Fruit fly (Drosophila melanogaster) whole organism, embryonic: ENCODE measurements around the gene Bgb.
A peak's percentile ranks its signal among the peaks of the same experiment; 100 is the strongest.

ENCODE experiments used
- BEAF-32 ChIP-seq: fragments of 200-800 bp; sonication (Bioruptor generic); optimal IDR thresholded peaks from 3 replicates; lab custom pipeline; 2017; ENCODE audit warnings: missing biosample characterization, missing genetic modification characterization, mild to moderate bottlenecking, moderate library complexity, missing genetic modification reagents
- CG10147 ChIP-seq: fragments of 200-800 bp; sonication (Bioruptor generic); optimal IDR thresholded peaks from 2 replicates; lab custom pipeline; 2019; ENCODE audit warnings: missing biosample characterization, mild to moderate bottlenecking, missing genetic modification characterization, moderate library complexity
- CG14014 ChIP-seq: fragments of 200-800 bp; sonication (Bioruptor generic); IDR thresholded peaks from 2 replicates; pipeline ENCODE4 v1.3.6; 2022; ENCODE audit warnings: missing biosample characterization, missing genetic modification characterization
- CG15269 ChIP-seq: fragments of 200-800 bp; sonication (Bioruptor generic); optimal IDR thresholded peaks from 2 replicates; lab custom pipeline; 2018; ENCODE audit warnings: missing biosample characterization, mild to moderate bottlenecking, missing genetic modification characterization, moderate library complexity
- CG1603 ChIP-seq: fragments of 200-800 bp; sonication (Bioruptor generic); optimal IDR thresholded peaks from 2 replicates; lab custom pipeline; 2019; ENCODE audit warnings: missing biosample characterization, mild to moderate bottlenecking, missing genetic modification characterization, moderate library complexity
- CG1832 ChIP-seq: fragments of 200-800 bp; sonication (Bioruptor generic); optimal IDR thresholded peaks from 2 replicates; lab custom pipeline; 2017; ENCODE audit warnings: missing biosample characterization, mild to moderate bottlenecking, missing genetic modification characterization, inconsistent platforms
- CG2875 ChIP-seq: fragments of 200-800 bp; sonication (Bioruptor generic); optimal IDR thresholded peaks from 2 replicates; lab custom pipeline; 2017; ENCODE audit warnings: missing biosample characterization, mild to moderate bottlenecking, missing genetic modification characterization, missing genetic modification reagents
- CG31388 ChIP-seq: fragments of 200-800 bp; sonication (Bioruptor generic); optimal IDR thresholded peaks from 2 replicates; lab custom pipeline; 2016; ENCODE audit warnings: missing biosample characterization, missing genetic modification characterization
- CG3163 ChIP-seq: fragments of 200-800 bp; sonication (Bioruptor generic); optimal IDR thresholded peaks from 3 replicates; lab custom pipeline; 2016; ENCODE audit warnings: missing biosample characterization, missing genetic modification characterization
- CG3847 ChIP-seq: fragments of 200-800 bp; sonication (Bioruptor generic); IDR thresholded peaks from 2 replicates; pipeline ENCODE4 v1.3.6; 2022; ENCODE audit warnings: missing biosample characterization, missing genetic modification characterization
- CG9609 ChIP-seq: fragments of 200-800 bp; sonication (Bioruptor generic); optimal IDR thresholded peaks from 3 replicates; lab custom pipeline; 2016; ENCODE audit warnings: missing biosample characterization, missing genetic modification characterization
- CG9797 ChIP-seq: fragments of 200-800 bp; sonication (Bioruptor generic); optimal IDR thresholded peaks from 3 replicates; lab custom pipeline; 2018; ENCODE audit warnings: missing biosample characterization, mild to moderate bottlenecking, missing genetic modification characterization
- CoRest ChIP-seq: fragments of 200-800 bp; sonication (Bioruptor generic); optimal IDR thresholded peaks from 3 replicates; lab custom pipeline; 2018; ENCODE audit warnings: missing biosample characterization, mild to moderate bottlenecking, missing genetic modification characterization, moderate library complexity
- D ChIP-seq, 2 experiments: fragments of 200-800 bp in 1 of 2; fragments of >200 bp in 1 of 2; sonication (Bioruptor generic) in 1 of 2; optimal IDR thresholded peaks; 2 replicates in 1 of 2; 3 replicates in 1 of 2; lab custom pipeline; 2017; ENCODE audit warnings: mild to moderate bottlenecking in 1 of 2, missing biosample characterization in 1 of 2, missing genetic modification characterization in 1 of 2, missing genetic modification reagents in 1 of 2
- D19B ChIP-seq: fragments of 200-800 bp; sonication (Bioruptor generic); optimal IDR thresholded peaks from 2 replicates; lab custom pipeline; 2017; ENCODE audit warnings: missing biosample characterization, mild to moderate bottlenecking, missing genetic modification characterization
- E2f2 ChIP-seq: fragments of 200-800 bp; sonication (Bioruptor generic); IDR thresholded peaks from 2 replicates; pipeline ENCODE4 v1.3.6; 2022; ENCODE audit warnings: missing biosample characterization, missing genetic modification characterization
- Ets97D ChIP-seq: fragments of 200-800 bp; sonication (Bioruptor generic); optimal IDR thresholded peaks from 3 replicates; lab custom pipeline; 2016; ENCODE audit warnings: missing biosample characterization, missing genetic modification characterization
- Fer1 ChIP-seq: fragments of 200-800 bp; sonication (Bioruptor generic); optimal IDR thresholded peaks from 2 replicates; lab custom pipeline; 2017; ENCODE audit warnings: missing biosample characterization, mild to moderate bottlenecking, missing genetic modification characterization
- HmgZ ChIP-seq: fragments of 200-800 bp; sonication (Bioruptor generic); optimal IDR thresholded peaks from 2 replicates; lab custom pipeline; 2018; ENCODE audit warnings: missing biosample characterization, mild to moderate bottlenecking, missing genetic modification characterization
- Hr78 ChIP-seq, 2 experiments: fragments of 200-800 bp in 1 of 2; fragments of >200 bp in 1 of 2; sonication (Bioruptor generic) in 1 of 2; optimal IDR thresholded peaks; 2 replicates each; lab custom pipeline; 2017 to 2019; ENCODE audit warnings: missing biosample characterization in 2 of 2, missing genetic modification characterization in 2 of 2, mild to moderate bottlenecking in 1 of 2, moderate library complexity in 1 of 2
- MTF-1 ChIP-seq: fragments of 200-800 bp; sonication (Bioruptor generic); optimal IDR thresholded peaks from 2 replicates; lab custom pipeline; 2018; ENCODE audit warnings: missing biosample characterization, mild to moderate bottlenecking, missing genetic modification characterization, borderline replicate concordance
- NC2β ChIP-seq: fragments of 200-800 bp; sonication (Bioruptor generic); optimal IDR thresholded peaks from 2 replicates; lab custom pipeline; 2016; ENCODE audit warnings: missing biosample characterization, missing genetic modification characterization
- Nf-YB ChIP-seq: fragments of 200-800 bp; sonication (Bioruptor generic); optimal IDR thresholded peaks from 3 replicates; lab custom pipeline; 2019; ENCODE audit warnings: missing biosample characterization, mild to moderate bottlenecking, missing genetic modification characterization, moderate library complexity
- Nf-YC ChIP-seq: fragments of 200-800 bp; optimal IDR thresholded peaks from 3 replicates; lab custom pipeline; 2019; ENCODE audit warnings: missing biosample characterization, mild to moderate bottlenecking, missing genetic modification characterization, moderate library complexity
- Rfx ChIP-seq: fragments of 200-800 bp; sonication (Bioruptor generic); IDR thresholded peaks from 2 replicates; pipeline ENCODE4 v1.3.6; 2022; ENCODE audit warnings: missing biosample characterization, missing genetic modification characterization
- Rx ChIP-seq: fragments of 200-800 bp; sonication (Bioruptor generic); IDR thresholded peaks from 2 replicates; pipeline ENCODE4 v1.3.6; 2022; ENCODE audit warnings: missing biosample characterization, missing genetic modification characterization
- Sry-β ChIP-seq: fragments of 200-800 bp; sonication (Bioruptor generic); optimal IDR thresholded peaks from 2 replicates; lab custom pipeline; 2018; ENCODE audit warnings: missing biosample characterization, mild to moderate bottlenecking, missing genetic modification characterization, moderate library complexity
- YL-1 ChIP-seq: fragments of 200-800 bp; sonication (Bioruptor generic); optimal IDR thresholded peaks from 3 replicates; lab custom pipeline; 2017; ENCODE audit warnings: missing biosample characterization, mild to moderate bottlenecking, missing genetic modification characterization
- amos ChIP-seq: fragments of 200-800 bp; sonication (Bioruptor generic); IDR thresholded peaks from 2 replicates; pipeline ENCODE4 v1.3.6; 2022; ENCODE audit warnings: missing biosample characterization, missing genetic modification characterization; ENCODE audit not compliant: partially characterized antibody
- chif ChIP-seq, 2 experiments: fragments of 200-800 bp; sonication (Bioruptor generic); optimal IDR thresholded peaks; 3 replicates each; lab custom pipeline; 2016; ENCODE audit warnings: missing biosample characterization in 2 of 2, missing genetic modification characterization in 2 of 2
- chinmo ChIP-seq: fragments of 200-800 bp; sonication (Bioruptor generic); IDR thresholded peaks from 4 replicates; pipeline ENCODE4 v1.3.6; 2022; ENCODE audit warnings: missing biosample characterization, missing genetic modification characterization; ENCODE audit not compliant: partially characterized antibody
- crol ChIP-seq: fragments of 200-800 bp; sonication (Bioruptor generic); IDR thresholded peaks from 2 replicates; pipeline ENCODE4 v1.3.6; 2022; ENCODE audit warnings: missing biosample characterization, missing genetic modification characterization
- fu2 ChIP-seq: fragments of 200-800 bp; sonication (Bioruptor generic); optimal IDR thresholded peaks from 2 replicates; lab custom pipeline; 2016; ENCODE audit warnings: missing biosample characterization, missing genetic modification characterization
- jigr1 ChIP-seq: fragments of 200-800 bp; sonication (Bioruptor generic); IDR thresholded peaks from 3 replicates; pipeline ENCODE4 v1.3.6; 2022; ENCODE audit warnings: missing biosample characterization, missing genetic modification characterization
- lab ChIP-seq: fragments of 200-800 bp; sonication (Bioruptor generic); optimal IDR thresholded peaks from 3 replicates; lab custom pipeline; 2017; ENCODE audit warnings: missing biosample characterization, missing genetic modification characterization, mild to moderate bottlenecking, moderate library complexity, missing genetic modification reagents
- mirr ChIP-seq: fragments of 200-800 bp; sonication (Bioruptor generic); optimal IDR thresholded peaks from 3 replicates; lab custom pipeline; 2018; ENCODE audit warnings: missing biosample characterization, mild to moderate bottlenecking, missing genetic modification characterization
- nau ChIP-seq: fragments of 200-800 bp; sonication (Bioruptor generic); optimal IDR thresholded peaks from 3 replicates; lab custom pipeline; 2017; ENCODE audit warnings: missing biosample characterization, mild to moderate bottlenecking, missing genetic modification characterization, missing genetic modification reagents
- onecut ChIP-seq: fragments of 200-800 bp; sonication (Bioruptor generic); IDR thresholded peaks from 2 replicates; pipeline ENCODE4 v1.3.6; 2022; ENCODE audit warnings: missing biosample characterization, missing genetic modification characterization
- pfk ChIP-seq: fragments of 200-800 bp; sonication (Bioruptor generic); optimal IDR thresholded peaks from 2 replicates; lab custom pipeline; 2018; ENCODE audit warnings: missing biosample characterization, mild to moderate bottlenecking, missing genetic modification characterization, moderate library complexity
- pnt ChIP-seq: fragments of 200-800 bp; sonication (Bioruptor generic); optimal IDR thresholded peaks from 3 replicates; lab custom pipeline; 2016; ENCODE audit warnings: missing biosample characterization, missing genetic modification characterization
- pros ChIP-seq: fragments of 200-800 bp; sonication (Bioruptor generic); optimal IDR thresholded peaks from 3 replicates; lab custom pipeline; 2019; ENCODE audit warnings: missing biosample characterization, mild to moderate bottlenecking, missing genetic modification characterization, moderate library complexity
- pzg ChIP-seq: fragments of 200-800 bp; sonication (Bioruptor generic); optimal IDR thresholded peaks from 3 replicates; lab custom pipeline; 2018; ENCODE audit warnings: missing biosample characterization, mild to moderate bottlenecking, missing genetic modification characterization, moderate library complexity
- sna ChIP-seq: fragments of 200-800 bp; sonication (Bioruptor generic); IDR thresholded peaks from 2 replicates; pipeline ENCODE4 v1.3.6; 2022; ENCODE audit warnings: missing biosample characterization, missing genetic modification characterization; ENCODE audit not compliant: partially characterized antibody
- sob ChIP-seq: fragments of 200-800 bp; sonication (Bioruptor generic); IDR thresholded peaks from 2 replicates; pipeline ENCODE4 v1.3.6; 2022; ENCODE audit warnings: missing biosample characterization, missing genetic modification characterization
- unc-4 ChIP-seq: fragments of 200-800 bp; sonication (Bioruptor generic); IDR thresholded peaks from 2 replicates; pipeline ENCODE4 v1.3.6; 2022; ENCODE audit warnings: missing biosample characterization, missing genetic modification characterization; ENCODE audit not compliant: partially characterized antibody
- wor ChIP-seq: fragments of 200-800 bp; sonication (Bioruptor generic); IDR thresholded peaks from 2 replicates; pipeline ENCODE4 v1.3.6; 2022; ENCODE audit warnings: missing biosample characterization, missing genetic modification characterization
- zen2 ChIP-seq: fragments of 200-800 bp; sonication (Bioruptor generic); IDR thresholded peaks from 3 replicates; pipeline ENCODE4 v1.3.6; 2022; ENCODE audit warnings: missing biosample characterization, missing genetic modification characterization; ENCODE audit not compliant: partially characterized antibody
- zf30C ChIP-seq: fragments of 200-800 bp; sonication (Bioruptor generic); optimal IDR thresholded peaks from 3 replicates; lab custom pipeline; 2018; ENCODE audit warnings: missing biosample characterization, mild to moderate bottlenecking, missing genetic modification characterization

Bgb gene

dm6 chr3L:1664876-1665275, 25.4 kb downstream of the Bgb start, which contains the start of the genes Srrm234 and CG7974 (continued):
- TF ChIP-seq Fer1 (GFP tag; lab: Kevin White, UChicago) = peak; percentile 12
- no peak for TF ChIP-seq jigr1 (GFP tag; lab: Robert Waterston, UW)
- TF ChIP-seq D (optimal IDR thresholded peaks at IDR 0.05; lab: Kevin White, UChicago) = no peak
- no peak for TF ChIP-seq D (GFP tag; optimal IDR thresholded peaks at IDR 0.05; lab: Kevin White, UChicago)
- no peak; the same call in 1 of the 2 replicates for TF ChIP-seq onecut
- TF ChIP-seq lab (GFP tag; lab: Kevin White, UChicago) = no peak
- TF ChIP-seq fu2 (GFP tag; lab: Kevin White, UChicago) = no peak
- no peak for TF ChIP-seq CoRest (tag; lab: Kevin White, UChicago)
- TF ChIP-seq zf30C = no peak
- 0 out of 2 replicates have a peak, but pooled peaks have one; percentile 19 for TF ChIP-seq unc-4
- TF ChIP-seq wor (GFP tag; lab: Robert Waterston, UW) = no peak
- peak; percentile 18 for TF ChIP-seq BEAF-32 (GFP tag; lab: Kevin White, UChicago)
- TF ChIP-seq pros (GFP tag; lab: Kevin White, UChicago) = no peak
- peak; percentile 13 for TF ChIP-seq Nf-YC (tag; lab: Kevin White, UChicago)
- no peak for TF ChIP-seq CG14014 (GFP tag; lab: Robert Waterston, UW)
- no peak for TF ChIP-seq CG1603
- TF ChIP-seq CG9797 = peak; percentile 93
- 0 out of 4 replicates have a peak, but pooled peaks have one; percentile 5 for TF ChIP-seq chinmo (GFP tag; lab: Robert Waterston, UW)
- TF ChIP-seq Ets97D (GFP tag; lab: Kevin White, UChicago) = peak; percentile 58
- peak; percentile 50 for TF ChIP-seq Sry-β (GFP tag; lab: Kevin White, UChicago)
- TF ChIP-seq Rx (GFP tag; lab: Robert Waterston, UW) = no peak
- no peak for TF ChIP-seq mirr (GFP tag; lab: Kevin White, UChicago)
- no peak for TF ChIP-seq Nf-YB
- no peak for TF ChIP-seq chif (GFP tag; optimal IDR thresholded peaks at IDR 0.05; lab: Kevin White, UChicago)
- peak; percentile 66 for TF ChIP-seq YL-1 (GFP tag; lab: Kevin White, UChicago)
- TF ChIP-seq CG1832 (GFP tag; lab: Kevin White, UChicago) = no peak
- TF ChIP-seq sob (GFP tag; lab: Robert Waterston, UW) = no peak
- TF ChIP-seq MTF-1 = no peak
- peak; percentile 39; the same call in 1 of the 2 replicates for TF ChIP-seq sna (GFP tag; lab: Robert Waterston, UW)
- TF ChIP-seq pfk (GFP tag; lab: Kevin White, UChicago) = no peak
- TF ChIP-seq nau (GFP tag; lab: Kevin White, UChicago) = no peak
- no peak for TF ChIP-seq CG3163 (GFP tag; lab: Kevin White, UChicago)
- TF ChIP-seq zen2 (GFP tag; lab: Robert Waterston, UW) = no peak
- TF ChIP-seq CG9609 (GFP tag; lab: Kevin White, UChicago) = no peak
- peak; percentile 20 for TF ChIP-seq HmgZ (tag; lab: Kevin White, UChicago)
- TF ChIP-seq CG31388 (GFP tag; lab: Kevin White, UChicago) = no peak
- TF ChIP-seq Hr78 (GFP tag; optimal IDR thresholded peaks at IDR 0.05; lab: Kevin White, UChicago) = no peak
- TF ChIP-seq CG10147 (GFP tag; lab: Kevin White, UChicago) = peak; percentile 25
- no peak for TF ChIP-seq Rfx (GFP tag; lab: Robert Waterston, UW)
- TF ChIP-seq CG2875 = no peak
- peak; percentile 55 for TF ChIP-seq E2f2 (GFP tag; lab: Robert Waterston, UW)
- TF ChIP-seq pnt = no peak
- TF ChIP-seq D19B = no peak
- TF ChIP-seq pzg (GFP tag; lab: Kevin White, UChicago) = peak; percentile 85
- peak; percentile 38; the same call in 1 of the 2 replicates for TF ChIP-seq amos (GFP tag; lab: Robert Waterston, UW)
- peak; percentile 14 for TF ChIP-seq NC2β (GFP tag; lab: Kevin White, UChicago)
- TF ChIP-seq CG3847 = 0 out of 2 replicates have a peak, but pooled peaks have one; percentile 22
- TF ChIP-seq crol (GFP tag; lab: Robert Waterston, UW) = no peak
- no peak for TF ChIP-seq CG15269
